Fruit fly (Drosophila melanogaster) whole organism, embryonic: ENCODE measurements around the gene CG42833.

Source experiments
- Ada2b ChIP-seq: fragments of 200-800 bp; sonication (Bioruptor generic); IDR thresholded peaks from 2 replicates; pipeline ENCODE4 v1.3.6; 2022; ENCODE audit warnings: missing biosample characterization, missing genetic modification characterization
- CG10147 ChIP-seq: fragments of 200-800 bp; sonication (Bioruptor generic); optimal IDR thresholded peaks from 2 replicates; lab custom pipeline; 2019; ENCODE audit warnings: missing biosample characterization, mild to moderate bottlenecking, missing genetic modification characterization, moderate library complexity
- CG12155 ChIP-seq: fragments of 200-800 bp; sonication (Bioruptor generic); optimal IDR thresholded peaks from 3 replicates; lab custom pipeline; 2016; ENCODE audit warnings: missing biosample characterization, missing genetic modification characterization
- CG12299 ChIP-seq: fragments of 200-800 bp; sonication (Bioruptor generic); optimal IDR thresholded peaks from 2 replicates; lab custom pipeline; 2018; ENCODE audit warnings: missing biosample characterization, mild to moderate bottlenecking, missing genetic modification characterization
- CG1233 ChIP-seq: fragments of 200-800 bp; sonication (Bioruptor generic); optimal IDR thresholded peaks from 4 replicates; lab custom pipeline; 2018; ENCODE audit warnings: missing biosample characterization, mild to moderate bottlenecking, missing genetic modification characterization
- CG1603 ChIP-seq: fragments of 200-800 bp; sonication (Bioruptor generic); optimal IDR thresholded peaks from 2 replicates; lab custom pipeline; 2019; ENCODE audit warnings: missing biosample characterization, mild to moderate bottlenecking, missing genetic modification characterization, moderate library complexity
- CG1792 ChIP-seq: fragments of 200-800 bp; sonication (Bioruptor generic); optimal IDR thresholded peaks from 2 replicates; lab custom pipeline; 2016; ENCODE audit warnings: missing biosample characterization, missing genetic modification characterization
- CG34422 ChIP-seq: fragments of 200-800 bp; sonication (Bioruptor generic); IDR thresholded peaks from 3 replicates; pipeline ENCODE4 v1.3.6; 2022; ENCODE audit warnings: missing biosample characterization, missing genetic modification characterization
- CG4854 ChIP-seq: fragments of 200-800 bp; sonication (Bioruptor generic); optimal IDR thresholded peaks from 2 replicates; lab custom pipeline; 2016; ENCODE audit warnings: missing biosample characterization, missing genetic modification characterization, inconsistent platforms
- CG6765 ChIP-seq: fragments of 200-800 bp; sonication (Bioruptor generic); optimal IDR thresholded peaks from 3 replicates; lab custom pipeline; 2017; ENCODE audit warnings: missing biosample characterization, mild to moderate bottlenecking, missing genetic modification characterization
- CG7357 ChIP-seq: fragments of 200-800 bp; sonication (Bioruptor generic); IDR thresholded peaks from 3 replicates; pipeline ENCODE4 v1.3.6; 2022; ENCODE audit warnings: missing biosample characterization, missing genetic modification characterization
- CG7786 ChIP-seq: fragments of 200-800 bp; sonication (Bioruptor generic); optimal IDR thresholded peaks from 2 replicates; lab custom pipeline; 2016; ENCODE audit warnings: missing biosample characterization, missing genetic modification characterization
- CG7839 ChIP-seq: fragments of 200-800 bp; sonication (Bioruptor generic); optimal IDR thresholded peaks from 3 replicates; lab custom pipeline; 2018; ENCODE audit warnings: missing biosample characterization, mild to moderate bottlenecking, missing genetic modification characterization, moderate library complexity
- CG8281 ChIP-seq: fragments of 200-800 bp; sonication (Bioruptor generic); optimal IDR thresholded peaks from 2 replicates; lab custom pipeline; 2018; ENCODE audit warnings: missing biosample characterization, mild to moderate bottlenecking, missing genetic modification characterization, moderate library complexity
- CHES-1-like ChIP-seq: fragments of 200-800 bp; sonication (Bioruptor generic); optimal IDR thresholded peaks from 2 replicates; lab custom pipeline; 2016; ENCODE audit warnings: missing biosample characterization, missing genetic modification characterization
- Dad ChIP-seq: fragments of 200-800 bp; sonication (Bioruptor generic); optimal IDR thresholded peaks from 3 replicates; lab custom pipeline; 2016; ENCODE audit warnings: missing biosample characterization, missing genetic modification characterization
- Doc2 ChIP-seq: fragments of 200-800 bp; sonication (Bioruptor generic); IDR thresholded peaks from 2 replicates; pipeline ENCODE4 v1.3.6; 2022; ENCODE audit warnings: missing biosample characterization, missing genetic modification characterization
- ERR ChIP-seq: fragments of 200-800 bp; sonication (Bioruptor generic); optimal IDR thresholded peaks from 2 replicates; lab custom pipeline; 2016; ENCODE audit warnings: missing biosample characterization, missing genetic modification characterization
- Elba2 ChIP-seq: fragments of 200-800 bp; sonication (Bioruptor generic); optimal IDR thresholded peaks from 3 replicates; lab custom pipeline; 2016; ENCODE audit warnings: missing biosample characterization, missing genetic modification characterization
- HHEX ChIP-seq: fragments of 200-800 bp; sonication (Bioruptor generic); optimal IDR thresholded peaks from 3 replicates; lab custom pipeline; 2017; ENCODE audit warnings: missing biosample characterization, mild to moderate bottlenecking, missing genetic modification characterization, missing genetic modification reagents
- Hmr ChIP-seq: fragments of 200-800 bp; sonication (Bioruptor generic); optimal IDR thresholded peaks from 3 replicates; lab custom pipeline; 2017; ENCODE audit warnings: mild to moderate bottlenecking, missing biosample characterization, missing genetic modification reagents, missing genetic modification characterization
- Jarid2 ChIP-seq: fragments of 200-800 bp; sonication (Bioruptor generic); optimal IDR thresholded peaks from 3 replicates; lab custom pipeline; 2017; ENCODE audit warnings: mild to moderate bottlenecking, missing biosample characterization, missing genetic modification reagents, missing genetic modification characterization
- Lpt ChIP-seq: fragments of >200 bp; optimal IDR thresholded peaks from 2 replicates; lab custom pipeline; 2018; ENCODE audit warnings: missing biosample characterization, missing genetic modification characterization
- Neu2 ChIP-seq: fragments of 200-800 bp; sonication (Bioruptor generic); optimal IDR thresholded peaks from 3 replicates; lab custom pipeline; 2016; ENCODE audit warnings: missing biosample characterization, missing genetic modification characterization, borderline replicate concordance
- Sry-δ ChIP-seq: fragments of 200-800 bp; sonication (Bioruptor generic); optimal IDR thresholded peaks from 2 replicates; lab custom pipeline; 2016; ENCODE audit warnings: missing biosample characterization, missing genetic modification characterization
- ap ChIP-seq: fragments of 200-800 bp; sonication (Bioruptor generic); IDR thresholded peaks from 2 replicates; pipeline ENCODE4 v1.3.6; 2022; ENCODE audit warnings: missing biosample characterization, missing genetic modification characterization
- chinmo ChIP-seq: fragments of 200-800 bp; sonication (Bioruptor generic); IDR thresholded peaks from 4 replicates; pipeline ENCODE4 v1.3.6; 2022; ENCODE audit warnings: missing biosample characterization, missing genetic modification characterization; ENCODE audit not compliant: partially characterized antibody
- chm ChIP-seq: fragments of 200-800 bp; sonication (Bioruptor generic); IDR thresholded peaks from 2 replicates; pipeline ENCODE4 v1.3.6; 2022; ENCODE audit warnings: missing biosample characterization, missing genetic modification characterization
- croc ChIP-seq: fragments of 200-800 bp; sonication (Bioruptor generic); conservative IDR thresholded peaks from 3 replicates; pipeline ENCODE4 v1.3.6; 2022; ENCODE audit warnings: missing biosample characterization, missing genetic modification characterization
- crp ChIP-seq, 2 experiments: fragments of 200-800 bp; sonication (Bioruptor generic); optimal IDR thresholded peaks; 2 replicates in 1 of 2; 3 replicates in 1 of 2; lab custom pipeline; 2017; ENCODE audit warnings: missing biosample characterization in 2 of 2, missing genetic modification characterization in 2 of 2, mild to moderate bottlenecking in 1 of 2, moderate library complexity in 1 of 2
- danr ChIP-seq: fragments of 200-800 bp; sonication (Bioruptor generic); IDR thresholded peaks from 2 replicates; pipeline ENCODE4 v1.3.6; 2022; ENCODE audit warnings: missing biosample characterization, missing genetic modification characterization
- ewg ChIP-seq: fragments of 200-800 bp; sonication (Bioruptor generic); optimal IDR thresholded peaks from 3 replicates; lab custom pipeline; 2017; ENCODE audit warnings: mild to moderate bottlenecking, missing biosample characterization, missing genetic modification reagents, missing genetic modification characterization
- fd3F ChIP-seq: fragments of 200-800 bp; sonication (Bioruptor generic); optimal IDR thresholded peaks from 2 replicates; lab custom pipeline; 2018; ENCODE audit warnings: missing biosample characterization, mild to moderate bottlenecking, missing genetic modification characterization, moderate library complexity
- fd96Cb ChIP-seq: fragments of 200-800 bp; sonication (Bioruptor generic); optimal IDR thresholded peaks from 2 replicates; lab custom pipeline; 2018; ENCODE audit warnings: missing biosample characterization, mild to moderate bottlenecking, missing genetic modification characterization, moderate library complexity
- ftz-f1 ChIP-seq: fragments of 200-800 bp; sonication (Bioruptor generic); optimal IDR thresholded peaks from 2 replicates; lab custom pipeline; 2016; ENCODE audit warnings: missing biosample characterization, missing genetic modification characterization
- gce ChIP-seq: fragments of 200-800 bp; sonication (Bioruptor generic); IDR thresholded peaks from 3 replicates; pipeline ENCODE4 v1.3.6; 2022; ENCODE audit warnings: missing biosample characterization, missing genetic modification characterization
- grn ChIP-seq: fragments of 200-800 bp; sonication (Bioruptor generic); optimal IDR thresholded peaks from 3 replicates; lab custom pipeline; 2017; ENCODE audit warnings: missing biosample characterization, missing genetic modification characterization
- ind ChIP-seq: fragments of 200-800 bp; sonication (Bioruptor generic); optimal IDR thresholded peaks from 3 replicates; lab custom pipeline; 2016; ENCODE audit warnings: missing biosample characterization, missing genetic modification characterization
- jing ChIP-seq: fragments of 200-800 bp; sonication (Bioruptor generic); optimal IDR thresholded peaks from 2 replicates; lab custom pipeline; 2018; ENCODE audit warnings: missing biosample characterization, mild to moderate bottlenecking, missing genetic modification characterization
- lola ChIP-seq, 3 experiments: fragments of >200 bp in 2 of 3; fragments of 200-800 bp in 1 of 3; sonication (Bioruptor generic) in 1 of 3; optimal IDR thresholded peaks; 2 replicates each; lab custom pipeline; 2017 to 2019; ENCODE audit warnings: missing biosample characterization in 3 of 3, missing genetic modification characterization in 3 of 3, mild to moderate bottlenecking in 1 of 3, moderate library complexity in 1 of 3
- mirr ChIP-seq: fragments of 200-800 bp; sonication (Bioruptor generic); optimal IDR thresholded peaks from 3 replicates; lab custom pipeline; 2018; ENCODE audit warnings: missing biosample characterization, mild to moderate bottlenecking, missing genetic modification characterization
- p53 ChIP-seq: fragments of 200-800 bp; sonication (Bioruptor generic); optimal IDR thresholded peaks from 2 replicates; lab custom pipeline; 2016; ENCODE audit warnings: missing biosample characterization, missing genetic modification characterization
- prd ChIP-seq, 3 experiments: fragments of >200 bp in 2 of 3; fragments of 200-800 bp in 1 of 3; sonication (Bioruptor generic) in 1 of 3; optimal IDR thresholded peaks in 2 of 3; IDR thresholded peaks in 1 of 3; 2 replicates in 2 of 3; 3 replicates in 1 of 3; pipeline versions ENCODE4 v1.3.6 to Lab custom; 2017 to 2022; ENCODE audit warnings: missing biosample characterization in 1 of 3, missing genetic modification characterization in 1 of 3
- sim ChIP-seq: fragments of 200-800 bp; sonication (Bioruptor generic); IDR thresholded peaks from 2 replicates; pipeline ENCODE4 v1.3.6; 2022; ENCODE audit warnings: missing biosample characterization, missing genetic modification characterization
- stwl ChIP-seq: fragments of 200-800 bp; sonication (Bioruptor generic); optimal IDR thresholded peaks from 3 replicates; lab custom pipeline; 2018; ENCODE audit warnings: missing biosample characterization, mild to moderate bottlenecking, missing genetic modification characterization, moderate library complexity
- vnd ChIP-seq: fragments of 200-800 bp; sonication (Bioruptor generic); IDR thresholded peaks from 3 replicates; pipeline ENCODE4 v1.3.6; 2022; ENCODE audit warnings: missing biosample characterization, missing genetic modification characterization; ENCODE audit not compliant: partially characterized antibody
- zen2 ChIP-seq: fragments of 200-800 bp; sonication (Bioruptor generic); IDR thresholded peaks from 3 replicates; pipeline ENCODE4 v1.3.6; 2022; ENCODE audit warnings: missing biosample characterization, missing genetic modification characterization; ENCODE audit not compliant: partially characterized antibody
- zfh1 ChIP-seq: fragments of 200-800 bp; sonication (Bioruptor generic); IDR thresholded peaks from 3 replicates; pipeline ENCODE4 v1.3.6; 2022; ENCODE audit warnings: missing biosample characterization, missing genetic modification characterization

The CG42833 gene

dm6 chr3L:20247513-20248173 lies 47.8 kb downstream of the CG42833 start, which contains the start of gene rdgC (continued):
- TF ChIP-seq sim (peak; percentile 89), CG34422 (GFP tag; lab: Robert Waterston, UW) (peak; percentile 95), CG12155 (GFP tag; lab: Kevin White, UChicago) (peak; percentile 91), ewg (GFP tag; lab: Kevin White, UChicago) (peak; percentile 96), Neu2 (GFP tag; lab: Kevin White, UChicago) (peak; percentile 64), fd96Cb (tag; lab: Kevin White, UChicago) (peak; percentile 97), stwl (no peak), CG7839 (peak; percentile 97), chinmo (no peak), chm (GFP tag; lab: Robert Waterston, UW) (peak; percentile 93), CG7357 (GFP tag; lab: Robert Waterston, UW) (peak; percentile 87), Dad (GFP tag; lab: Kevin White, UChicago) (peak; percentile 94), Lpt (GFP tag; lab: Kevin White, UChicago) (no peak), CG8281 (peak; percentile 82), croc (GFP tag; lab: Robert Waterston, UW) (peak; percentile 87), CG7786 (GFP tag; lab: Kevin White, UChicago) (peak; percentile 96), HHEX (GFP tag; lab: Kevin White, UChicago) (peak; percentile 96), mirr (GFP tag; lab: Kevin White, UChicago) (peak; percentile 93), grn (peak; percentile 89), ap (peak; percentile 94), Ada2b (GFP tag; lab: Robert Waterston, UW) (peak; percentile 98), Doc2 (peak; percentile 89), CG4854 (GFP tag; lab: Kevin White, UChicago) (peak; percentile 94), prd (optimal IDR thresholded peaks at IDR 0.05; lab: Kevin White, UChicago) (no peak), prd (GFP tag; IDR thresholded peaks at IDR 0.05; lab: Robert Waterston, UW) (peak; percentile 97), zfh1 (GFP tag; lab: Robert Waterston, UW) (peak; percentile 97), crp (GFP tag; optimal IDR thresholded peaks at IDR 0.05; lab: Kevin White, UChicago) (peak in 1 of 2 experiments; percentile 70), Elba2 (peak; percentile 15), Jarid2 (GFP tag; lab: Kevin White, UChicago) (peak; percentile 66), CG1233 (peak; percentile 96), CG10147 (GFP tag; lab: Kevin White, UChicago) (peak; percentile 96), Hmr (GFP tag; lab: Kevin White, UChicago) (peak; percentile 96), Sry-δ (peak; percentile 73), danr (GFP tag; lab: Robert Waterston, UW) (peak; percentile 88), p53 (peak; percentile 89), fd3F (GFP tag; lab: Kevin White, UChicago) (peak; percentile 93), CG6765 (GFP tag; lab: Kevin White, UChicago) (peak; percentile 91), ind (GFP tag; lab: Kevin White, UChicago) (peak; percentile 97), zen2 (GFP tag; lab: Robert Waterston, UW) (no peak), lola (GFP tag; optimal IDR thresholded peaks at IDR 0.05; lab: Kevin White, UChicago) (peak in 1 of 3 experiments; percentile 40), gce (GFP tag; lab: Robert Waterston, UW) (peak; percentile 96), CHES-1-like (peak; percentile 94), ERR (peak; percentile 94), CG1603 (tag; lab: Kevin White, UChicago) (peak; percentile 98), ftz-f1 (GFP tag; lab: Kevin White, UChicago) (peak; percentile 77), CG12299 (tag; lab: Kevin White, UChicago) (peak; percentile 93), CG1792 (GFP tag; lab: Kevin White, UChicago) (peak; percentile 95), vnd (GFP tag; lab: Robert Waterston, UW) (no peak), jing (GFP tag; lab: Kevin White, UChicago) (peak; percentile 93)
